Worm (Caenorhabditis elegans) whole organism, late embryonic: ENCODE data around the gene gpx-2.

Source experiments
- F13H6.1 ChIP-seq: sonication (generic microtip); optimal IDR thresholded peaks from 2 replicates; lab custom pipeline; 2016; ENCODE audit warnings: missing genetic modification characterization, missing compliant biosample characterization
- K02D7.2 ChIP-seq: sonication (generic microtip); optimal IDR thresholded peaks from 2 replicates; lab custom pipeline; 2017; ENCODE audit warnings: mild to moderate bottlenecking, missing genetic modification characterization, missing compliant biosample characterization
- K09A11.1 ChIP-seq: sonication (generic microtip); optimal IDR thresholded peaks from 2 replicates; lab custom pipeline; 2017; ENCODE audit warnings: antibody characterized with exemption, mild to moderate bottlenecking, missing genetic modification characterization, missing compliant biosample characterization; ENCODE audit not compliant: insufficient read depth
- Y22D7AL.16 ChIP-seq: sonication (generic microtip); optimal IDR thresholded peaks from 2 replicates; lab custom pipeline; 2016; ENCODE audit warnings: missing genetic modification characterization, missing compliant biosample characterization
- ama-1 ChIP-seq: fragments of 150-350 bp; optimal IDR thresholded peaks from 2 replicates; lab custom pipeline; 2014
- ceh-14 ChIP-seq: sonication (generic microtip); optimal IDR thresholded peaks from 2 replicates; lab custom pipeline; 2016; ENCODE audit warnings: missing genotype, missing genetic modification characterization, missing compliant biosample characterization
- ceh-18 ChIP-seq: sonication (generic microtip); optimal IDR thresholded peaks from 2 replicates; lab custom pipeline; 2016; ENCODE audit warnings: missing genetic modification characterization, missing compliant biosample characterization
- ceh-22 ChIP-seq: sonication (generic microtip); optimal IDR thresholded peaks from 2 replicates; lab custom pipeline; 2017; ENCODE audit warnings: missing biosample characterization, missing genetic modification characterization
- ceh-24 ChIP-seq: sonication (generic microtip); optimal IDR thresholded peaks from 2 replicates; lab custom pipeline; 2016; ENCODE audit warnings: mild to moderate bottlenecking, missing genetic modification characterization, missing compliant biosample characterization
- ceh-30 ChIP-seq: fragments of 150-350 bp; optimal IDR thresholded peaks from 2 replicates; lab custom pipeline; 2014; ENCODE audit warnings: missing biosample characterization, missing genetic modification characterization
- ceh-34 ChIP-seq: sonication (generic microtip); optimal IDR thresholded peaks from 2 replicates; lab custom pipeline; 2016; ENCODE audit warnings: mild to moderate bottlenecking, missing genetic modification characterization, missing compliant biosample characterization
- ceh-45 ChIP-seq: fragments of 200-800 bp; sonication (Bioruptor generic); IDR thresholded peaks from 2 replicates; pipeline ENCODE4 v1.3.6; 2022; ENCODE audit warnings: missing genetic modification reagents, missing genetic modification characterization, missing compliant biosample characterization
- ceh-48 ChIP-seq: sonication (generic microtip); optimal IDR thresholded peaks from 2 replicates; lab custom pipeline; 2016; ENCODE audit warnings: missing genetic modification characterization, inconsistent platforms, missing compliant biosample characterization
- ceh-6 ChIP-seq: fragments of 200-800 bp; sonication (Bioruptor generic); optimal IDR thresholded peaks from 2 replicates; lab custom pipeline; 2018; ENCODE audit warnings: mild to moderate bottlenecking, missing genetic modification characterization, missing compliant biosample characterization
- ceh-9 ChIP-seq: sonication (generic microtip); optimal IDR thresholded peaks from 2 replicates; lab custom pipeline; 2016; ENCODE audit warnings: mild to moderate bottlenecking, missing genetic modification characterization, inconsistent platforms, missing compliant biosample characterization
- dmd-4 ChIP-seq: sonication (generic microtip); optimal IDR thresholded peaks from 2 replicates; lab custom pipeline; 2016; ENCODE audit warnings: borderline replicate concordance, missing genetic modification characterization, missing compliant biosample characterization
- dve-1 ChIP-seq: sonication (generic microtip); optimal IDR thresholded peaks from 2 replicates; lab custom pipeline; 2017; ENCODE audit warnings: antibody characterized with exemption, mild to moderate bottlenecking, missing genetic modification characterization, missing compliant biosample characterization
- fkh-10 ChIP-seq: fragments of 150-350 bp; optimal IDR thresholded peaks from 2 replicates; lab custom pipeline; 2014; ENCODE audit warnings: missing biosample characterization, missing genetic modification reagents, missing genetic modification characterization
- fkh-6 ChIP-seq: sonication (generic microtip); optimal IDR thresholded peaks from 2 replicates; lab custom pipeline; 2016; ENCODE audit warnings: missing genetic modification characterization, missing compliant biosample characterization
- hlh-15 ChIP-seq: sonication (generic microtip); optimal IDR thresholded peaks from 2 replicates; lab custom pipeline; 2016; ENCODE audit warnings: missing genetic modification characterization, missing compliant biosample characterization
- hlh-6 ChIP-seq: sonication (generic microtip); optimal IDR thresholded peaks from 2 replicates; lab custom pipeline; 2016; ENCODE audit warnings: missing genotype, missing genetic modification characterization, missing compliant biosample characterization
- lin-11 ChIP-seq: fragments of 200-800 bp; sonication (Bioruptor generic); optimal IDR thresholded peaks from 2 replicates; lab custom pipeline; 2018; ENCODE audit warnings: mild to moderate bottlenecking, missing genetic modification characterization, missing compliant biosample characterization
- nfya-1 ChIP-seq: sonication (generic microtip); optimal IDR thresholded peaks from 2 replicates; lab custom pipeline; 2017; ENCODE audit warnings: missing genetic modification characterization, mild to moderate bottlenecking, missing compliant biosample characterization, antibody characterized with exemption, moderate library complexity
- nhr-11 ChIP-seq: fragments of 150-350 bp; optimal IDR thresholded peaks from 2 replicates; lab custom pipeline; 2014; ENCODE audit warnings: missing biosample characterization, missing genetic modification characterization
- npax-4 ChIP-seq: sonication (generic microtip); optimal IDR thresholded peaks from 2 replicates; lab custom pipeline; 2016; ENCODE audit warnings: missing genetic modification characterization, missing compliant biosample characterization
- odd-2 ChIP-seq: sonication (generic microtip); optimal IDR thresholded peaks from 2 replicates; lab custom pipeline; 2017; ENCODE audit warnings: antibody characterized with exemption, mild to moderate bottlenecking, missing genetic modification characterization, missing compliant biosample characterization
- pax-1 ChIP-seq: fragments of 150-350 bp; optimal IDR thresholded peaks from 2 replicates; lab custom pipeline; 2014; ENCODE audit warnings: missing biosample characterization, missing genetic modification characterization
- pha-4 ChIP-seq: fragments of 150-350 bp; optimal IDR thresholded peaks from 2 replicates; lab custom pipeline; 2018; ENCODE audit warnings: missing biosample characterization, missing genetic modification reagents, missing genetic modification characterization
- pros-1 ChIP-seq: fragments of 150-350 bp; optimal IDR thresholded peaks from 2 replicates; lab custom pipeline; 2014; ENCODE audit warnings: missing biosample characterization, missing genetic modification reagents, missing genetic modification characterization
- ref-2 ChIP-seq: sonication (generic microtip); optimal IDR thresholded peaks from 2 replicates; lab custom pipeline; 2016; ENCODE audit warnings: missing genetic modification characterization, missing compliant biosample characterization
- rnt-1 ChIP-seq: sonication (generic microtip); optimal IDR thresholded peaks from 2 replicates; lab custom pipeline; 2016; ENCODE audit warnings: missing genetic modification characterization, missing compliant biosample characterization
- sdc-2 ChIP-seq: sonication (generic microtip); optimal IDR thresholded peaks from 2 replicates; lab custom pipeline; 2016; ENCODE audit warnings: missing genotype, missing genetic modification characterization, missing compliant biosample characterization
- sox-2 ChIP-seq: fragments of 200-800 bp; sonication (Bioruptor generic); IDR thresholded peaks from 2 replicates; pipeline ENCODE4 v1.3.6; 2022; ENCODE audit warnings: missing genetic modification reagents, missing genetic modification characterization, missing compliant biosample characterization
- sox-4 ChIP-seq: sonication (generic microtip); optimal IDR thresholded peaks from 2 replicates; lab custom pipeline; 2017; ENCODE audit warnings: mild to moderate bottlenecking, missing genetic modification characterization, inconsistent platforms, missing compliant biosample characterization
- tbx-2 ChIP-seq: sonication (generic microtip); optimal IDR thresholded peaks from 2 replicates; lab custom pipeline; 2016; ENCODE audit warnings: missing genetic modification characterization, missing compliant biosample characterization
- tbx-7 ChIP-seq: sonication (generic microtip); optimal IDR thresholded peaks from 2 replicates; lab custom pipeline; 2016; ENCODE audit warnings: missing genotype, missing genetic modification characterization, missing compliant biosample characterization
- unc-55 ChIP-seq: sonication (generic microtip); optimal IDR thresholded peaks from 2 replicates; lab custom pipeline; 2017; ENCODE audit warnings: missing biosample characterization, missing genetic modification reagents, missing genetic modification characterization
- zip-5 ChIP-seq: sonication (generic microtip); optimal IDR thresholded peaks from 2 replicates; lab custom pipeline; 2016; ENCODE audit warnings: missing genetic modification characterization, missing compliant biosample characterization

gpx-2 gene

ce11 chrII:14866668-14867067 is at the start of gene gpx-2:
TSS of gene gpx-2 (plus strand) at chrII:14866766.
- TF ChIP-seq lin-11 (tag; lab: Kevin White, UChicago) (no peak), ceh-48 (tag; lab: Kevin White, UChicago) (no peak), ceh-6 (GFP tag; lab: Kevin White, UChicago) (no peak), ceh-24 (tag; lab: Kevin White, UChicago) (no peak), K02D7.2 (tag; lab: Kevin White, UChicago) (no peak), sox-4 (tag; lab: Kevin White, UChicago) (no peak), zip-5 (tag; lab: Kevin White, UChicago) (no peak), ceh-22 (no peak), hlh-6 (tag; lab: Kevin White, UChicago) (no peak), dve-1 (no peak), ceh-45 (no peak), odd-2 (tag; lab: Kevin White, UChicago) (no peak), Y22D7AL.16 (tag; lab: Kevin White, UChicago) (no peak), sdc-2 (tag; lab: Kevin White, UChicago) (no peak), dmd-4 (tag; lab: Kevin White, UChicago) (no peak), ama-1 (lab: Kevin White, UChicago) (no peak), ref-2 (tag; lab: Kevin White, UChicago) (no peak), nhr-11 (tag; lab: Kevin White, UChicago) (no peak), K09A11.1 (tag; lab: Kevin White, UChicago) (no peak)

- no peak for TF ChIP-seq F13H6.1 (tag; lab: Kevin White, UChicago)
- no peak for TF ChIP-seq nfya-1 (tag; lab: Kevin White, UChicago)
- no peak for TF ChIP-seq unc-55 (GFP tag; lab: Kevin White, UChicago)
- no peak for TF ChIP-seq rnt-1 (tag; lab: Kevin White, UChicago)
- no peak for TF ChIP-seq ceh-9 (tag; lab: Kevin White, UChicago)
- TF ChIP-seq hlh-6 (tag; lab: Kevin White, UChicago) = no peak
- no peak for TF ChIP-seq ceh-48 (tag; lab: Kevin White, UChicago)
- TF ChIP-seq ceh-14 = no peak
- TF ChIP-seq dve-1 = no peak
- no peak for TF ChIP-seq ceh-45
- no peak for TF ChIP-seq sdc-2 (tag; lab: Kevin White, UChicago)
- TF ChIP-seq, all 69 proteins: peak for 0
These were observed 48.2 kb upstream of the gpx-2 start, which contains the start of gene nhr-61 for ce11 chrII:14818376-14818775. TSS of gene nhr-61 (minus strand) at chrII:14818543.

ce11 chrII:14819258-14819985 is 47.1 kb upstream of the gpx-2 start:
- TF ChIP-seq dve-1 = peak; percentile 86
- no peak for TF ChIP-seq ceh-30 (tag; lab: Kevin White, UChicago)

ce11 chrII:14820460-14820859 is 46.1 kb upstream of the gpx-2 start:
- no peak for TF ChIP-seq pax-1 (tag; lab: Kevin White, UChicago)
- no peak for TF ChIP-seq hlh-6 (tag; lab: Kevin White, UChicago)
- TF ChIP-seq ceh-45 = no peak
- no peak for TF ChIP-seq dmd-4 (tag; lab: Kevin White, UChicago)
- no peak for TF ChIP-seq hlh-15 (tag; lab: Kevin White, UChicago)
- TF ChIP-seq npax-4 (tag; lab: Kevin White, UChicago) = no peak
- no peak for TF ChIP-seq fkh-6 (tag; lab: Kevin White, UChicago)
- TF ChIP-seq ceh-18 (tag; lab: Kevin White, UChicago) = no peak
- no peak for TF ChIP-seq pha-4 (tag; lab: Kevin White, UChicago)
- no peak for TF ChIP-seq pros-1
- TF ChIP-seq fkh-10 (GFP tag; lab: Kevin White, UChicago) = no peak
- no peak for TF ChIP-seq sox-2 (GFP tag; lab: Robert Waterston, UW)
- no peak for TF ChIP-seq ceh-9 (tag; lab: Kevin White, UChicago)
- no peak for TF ChIP-seq tbx-2 (tag; lab: Kevin White, UChicago)
- no peak for TF ChIP-seq tbx-7 (tag; lab: Kevin White, UChicago)
- TF ChIP-seq ceh-34 (tag; lab: Kevin White, UChicago) = no peak
- TF ChIP-seq nhr-11 (tag; lab: Kevin White, UChicago) = no peak
